Worm (Caenorhabditis elegans) whole organism, early embryonic: ENCODE measurements around the gene nhr-154.

ENCODE experiments used
- B0310.2 ChIP-seq: sonication (generic microtip); optimal IDR thresholded peaks from 2 replicates; lab custom pipeline; 2016; ENCODE audit warnings: mild to moderate bottlenecking, missing genetic modification characterization, missing compliant biosample characterization
- F13C5.2 ChIP-seq: sonication (generic microtip); optimal IDR thresholded peaks from 2 replicates; lab custom pipeline; 2017; ENCODE audit warnings: mild to moderate bottlenecking, missing genetic modification characterization, inconsistent platforms, missing compliant biosample characterization
- ama-1 ChIP-seq: fragments of 150-350 bp; optimal IDR thresholded peaks from 2 replicates; lab custom pipeline; 2014
- ets-7 ChIP-seq: sonication (generic microtip); optimal IDR thresholded peaks from 2 replicates; lab custom pipeline; 2016; ENCODE audit warnings: missing genotype, missing genetic modification characterization, missing compliant biosample characterization
- flt-1 ChIP-seq: fragments of 200-800 bp; sonication (Bioruptor generic); IDR thresholded peaks from 2 replicates; pipeline ENCODE4 v1.3.6; 2022; ENCODE audit warnings: missing genetic modification characterization, missing compliant biosample characterization
- hmbx-1 ChIP-seq: sonication (generic microtip); optimal IDR thresholded peaks from 2 replicates; lab custom pipeline; 2016; ENCODE audit warnings: mild to moderate bottlenecking, missing genetic modification characterization, missing compliant biosample characterization
- hmg-4 ChIP-seq: fragments of 200-800 bp; sonication (Bioruptor generic); optimal IDR thresholded peaks from 2 replicates; lab custom pipeline; 2018; ENCODE audit warnings: mild to moderate bottlenecking, missing genetic modification characterization, missing compliant biosample characterization
- hnd-1 ChIP-seq: sonication (generic microtip); optimal IDR thresholded peaks from 2 replicates; lab custom pipeline; 2016; ENCODE audit warnings: missing genetic modification characterization, missing compliant biosample characterization
- tra-4 ChIP-seq: sonication (generic microtip); optimal IDR thresholded peaks from 2 replicates; lab custom pipeline; 2017; ENCODE audit warnings: missing genetic modification characterization, missing compliant biosample characterization

DNA sequence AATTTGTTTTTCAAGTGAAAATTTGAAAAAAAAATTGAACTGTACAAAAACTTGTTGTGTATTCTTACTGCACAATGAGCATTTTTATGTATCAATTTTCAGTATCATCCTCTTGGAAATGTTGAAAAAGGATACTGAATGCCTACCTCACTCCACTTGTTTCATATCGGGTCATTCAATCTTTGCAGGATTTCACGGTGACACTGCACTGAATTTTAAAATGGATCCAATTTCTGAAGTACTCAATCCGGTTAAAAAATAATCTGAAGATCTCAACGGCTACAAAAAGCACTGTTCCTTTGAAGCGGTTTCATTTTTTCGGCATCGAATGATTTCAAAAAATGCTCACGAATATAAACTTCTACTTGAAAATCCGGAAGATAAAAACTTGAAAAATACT lies 36.8 kb downstream of the nhr-154 start:
- TF ChIP-seq ama-1 (lab: Kevin White, UChicago) (no peak), flt-1 (GFP tag; lab: Robert Waterston, UW) (no peak), hnd-1 (tag; lab: Kevin White, UChicago) (no peak), hmbx-1 (no peak), tra-4 (tag; lab: Kevin White, UChicago) (no peak), F13C5.2 (tag; lab: Kevin White, UChicago) (no peak), ets-7 (tag; lab: Kevin White, UChicago) (no peak), hmg-4 (no peak), B0310.2 (no peak)
